Worm (Caenorhabditis elegans) whole organism, young adult: Measurements from ENCODE around the gene scl-5.

Experiments used
- B0019.2 ChIP-seq: fragments of 200-800 bp; sonication (Bioruptor generic); conservative IDR thresholded peaks from 2 replicates; pipeline ENCODE4 v1.3.6; 2022; ENCODE audit warnings: missing genetic modification reagents, missing genetic modification characterization, missing compliant biosample characterization
- B0261.1 ChIP-seq: sonication (generic microtip); optimal IDR thresholded peaks from 2 replicates; lab custom pipeline; 2016; ENCODE audit warnings: mild to moderate bottlenecking, missing genetic modification characterization, moderate library complexity, missing compliant biosample characterization
- B0336.3 ChIP-seq: fragments of 200-800 bp; sonication (Bioruptor generic); IDR thresholded peaks from 2 replicates; pipeline ENCODE4 v1.3.6; 2022; ENCODE audit warnings: missing genetic modification characterization, missing compliant biosample characterization
- C06A6.2 ChIP-seq: fragments of 200-800 bp; sonication (Bioruptor generic); conservative IDR thresholded peaks from 2 replicates; pipeline ENCODE4 v1.3.6; 2022; ENCODE audit warnings: missing genetic modification characterization, missing compliant biosample characterization
- F22D6.2 ChIP-seq: sonication (generic microtip); optimal IDR thresholded peaks from 2 replicates; lab custom pipeline; 2016; ENCODE audit warnings: mild to moderate bottlenecking, missing genetic modification characterization, missing compliant biosample characterization
- F39B2.1 ChIP-seq: fragments of 200-800 bp; sonication (Bioruptor generic); IDR thresholded peaks from 2 replicates; pipeline ENCODE4 v1.3.6; 2022; ENCODE audit warnings: missing genetic modification reagents, missing genetic modification characterization, missing compliant biosample characterization
- F49E8.2 ChIP-seq: sonication (generic microtip); optimal IDR thresholded peaks from 3 replicates; lab custom pipeline; 2017; ENCODE audit warnings: missing genetic modification characterization, mild to moderate bottlenecking, missing compliant biosample characterization, antibody characterized with exemption, moderate library complexity; ENCODE audit not compliant: insufficient read depth
- F55B11.4 ChIP-seq: sonication (generic microtip); optimal IDR thresholded peaks from 2 replicates; lab custom pipeline; 2016; ENCODE audit warnings: missing compliant biosample characterization, missing genetic modification characterization, borderline replicate concordance; ENCODE audit not compliant: insufficient read depth
- F57A8.1 ChIP-seq: fragments of 200-800 bp; sonication (Bioruptor generic); optimal IDR thresholded peaks from 2 replicates; lab custom pipeline; 2018; ENCODE audit warnings: mild to moderate bottlenecking, missing genetic modification characterization, moderate library complexity, missing compliant biosample characterization
- T07F8.4 ChIP-seq: sonication (generic microtip); optimal IDR thresholded peaks from 2 replicates; lab custom pipeline; 2016; ENCODE audit warnings: mild to moderate bottlenecking, missing genetic modification characterization, moderate library complexity, missing compliant biosample characterization
- Y53F4B.3 ChIP-seq: fragments of 200-800 bp; sonication (Bioruptor generic); IDR thresholded peaks from 2 replicates; pipeline ENCODE4 v1.3.6; 2022; ENCODE audit warnings: missing genetic modification reagents, missing genetic modification characterization, missing compliant biosample characterization
- Y95B8A.8 ChIP-seq: fragments of 200-800 bp; sonication (Bioruptor generic); IDR thresholded peaks from 2 replicates; pipeline ENCODE4 v1.3.6; 2022; ENCODE audit warnings: missing genetic modification reagents, missing genetic modification characterization, missing compliant biosample characterization
- cebp-1 ChIP-seq, 2 experiments: fragments of 200-800 bp in 1 of 2; sonication (Bioruptor generic) in 1 of 2; sonication (generic microtip) in 1 of 2; IDR thresholded peaks in 1 of 2; optimal IDR thresholded peaks in 1 of 2; 2 replicates each; pipeline versions ENCODE4 v1.3.6 to Lab custom; 2017 to 2022; ENCODE audit warnings: missing compliant biosample characterization in 2 of 2, missing genetic modification characterization in 2 of 2, mild to moderate bottlenecking in 1 of 2, missing genetic modification reagents in 1 of 2, moderate library complexity in 1 of 2
- ceh-40 ChIP-seq: fragments of 200-800 bp; sonication (Bioruptor generic); IDR thresholded peaks from 2 replicates; pipeline ENCODE4 v1.3.6; 2022; ENCODE audit warnings: missing genetic modification characterization, missing compliant biosample characterization
- ceh-79 ChIP-seq: sonication (generic microtip); optimal IDR thresholded peaks from 2 replicates; lab custom pipeline; 2017; ENCODE audit warnings: mild to moderate bottlenecking, missing genetic modification characterization, missing compliant biosample characterization
- ceh-91 ChIP-seq: fragments of 200-800 bp; sonication (Bioruptor generic); IDR thresholded peaks from 2 replicates; pipeline ENCODE4 v1.3.6; 2022; ENCODE audit warnings: missing genetic modification reagents, missing genetic modification characterization, missing compliant biosample characterization
- chd-7 ChIP-seq: sonication (generic microtip); optimal IDR thresholded peaks from 2 replicates; lab custom pipeline; 2016; ENCODE audit warnings: mild to moderate bottlenecking, missing genetic modification characterization, moderate library complexity, missing compliant biosample characterization
- die-1 ChIP-seq: sonication (generic microtip); optimal IDR thresholded peaks from 2 replicates; lab custom pipeline; 2016; ENCODE audit warnings: missing genotype, mild to moderate bottlenecking, missing genetic modification characterization, missing compliant biosample characterization
- dpl-1 ChIP-seq: fragments of 150-350 bp; optimal IDR thresholded peaks from 2 replicates; lab custom pipeline; 2014; ENCODE audit warnings: missing biosample characterization, missing genetic modification reagents, missing genetic modification characterization
- egrh-3 ChIP-seq: fragments of 200-800 bp; sonication (Bioruptor generic); IDR thresholded peaks from 2 replicates; pipeline ENCODE4 v1.3.6; 2022; ENCODE audit warnings: missing genetic modification reagents, missing genetic modification characterization, missing compliant biosample characterization
- him-1 ChIP-seq: sonication (generic microtip); optimal IDR thresholded peaks from 2 replicates; lab custom pipeline; 2016; ENCODE audit warnings: missing genotype, missing genetic modification reagents, missing genetic modification characterization, missing compliant biosample characterization
- hlh-26 ChIP-seq: fragments of 200-800 bp; sonication (Bioruptor generic); conservative IDR thresholded peaks from 2 replicates; pipeline ENCODE4 v1.3.6; 2022; ENCODE audit warnings: missing genetic modification reagents, missing genetic modification characterization, missing compliant biosample characterization
- let-526 ChIP-seq: fragments of 200-800 bp; sonication (Bioruptor generic); IDR thresholded peaks from 2 replicates; pipeline ENCODE4 v1.3.6; 2022; ENCODE audit warnings: missing genetic modification reagents, missing genetic modification characterization, missing compliant biosample characterization
- let-607 ChIP-seq, 2 experiments: fragments of 200-800 bp in 1 of 2; sonication (Bioruptor generic) in 1 of 2; sonication (generic microtip) in 1 of 2; optimal IDR thresholded peaks; 2 replicates each; lab custom pipeline; 2016 to 2018; ENCODE audit warnings: mild to moderate bottlenecking in 2 of 2, missing compliant biosample characterization in 2 of 2, missing genetic modification characterization in 2 of 2, moderate library complexity in 2 of 2, missing genotype in 1 of 2
- lin-35 ChIP-seq, 3 experiments: fragments of 150-350 bp in 2 of 3; sonication (generic microtip) in 1 of 3; optimal IDR thresholded peaks; 2 replicates each; lab custom pipeline; 2014 to 2018; ENCODE audit warnings: missing biosample characterization in 3 of 3, missing genetic modification characterization in 3 of 3, missing genetic modification reagents in 3 of 3
- lin-40 ChIP-seq: sonication (generic microtip); optimal IDR thresholded peaks from 2 replicates; lab custom pipeline; 2016; ENCODE audit warnings: missing genetic modification characterization, mild to moderate bottlenecking, missing compliant biosample characterization, missing genotype, missing genetic modification reagents
- lir-1 ChIP-seq: fragments of 200-800 bp; sonication (Bioruptor generic); conservative IDR thresholded peaks from 2 replicates; pipeline ENCODE4 v1.3.6; 2022; ENCODE audit warnings: missing genetic modification reagents, missing genetic modification characterization, missing compliant biosample characterization
- madf-8 ChIP-seq: fragments of 200-800 bp; sonication (Bioruptor generic); conservative IDR thresholded peaks from 2 replicates; pipeline ENCODE4 v1.3.6; 2022; ENCODE audit warnings: missing genetic modification reagents, missing genetic modification characterization, missing compliant biosample characterization
- mcd-1 ChIP-seq: fragments of 200-800 bp; sonication (Bioruptor generic); IDR thresholded peaks from 2 replicates; pipeline ENCODE4 v1.3.6; 2022; ENCODE audit warnings: missing genetic modification reagents, missing genetic modification characterization, missing compliant biosample characterization
- mel-28 ChIP-seq: sonication (generic microtip); optimal IDR thresholded peaks from 2 replicates; lab custom pipeline; 2016; ENCODE audit warnings: borderline replicate concordance, mild to moderate bottlenecking, missing genetic modification characterization, missing compliant biosample characterization
- nfya-1 ChIP-seq: sonication (generic microtip); optimal IDR thresholded peaks from 2 replicates; lab custom pipeline; 2017; ENCODE audit warnings: antibody characterized with exemption, missing compliant biosample characterization, missing genetic modification characterization, borderline replicate concordance; ENCODE audit not compliant: insufficient read depth
- nhr-120 ChIP-seq: fragments of 200-800 bp; sonication (Bioruptor generic); IDR thresholded peaks from 2 replicates; pipeline ENCODE4 v1.3.6; 2022; ENCODE audit warnings: missing genetic modification characterization, missing compliant biosample characterization
- pbrm-1 ChIP-seq: fragments of 200-800 bp; sonication (Bioruptor generic); IDR thresholded peaks from 2 replicates; pipeline ENCODE4 v1.3.6; 2022; ENCODE audit warnings: missing genetic modification reagents, missing genetic modification characterization, missing compliant biosample characterization
- pha-4 ChIP-seq: fragments of 150-350 bp; sonication (generic microtip); optimal IDR thresholded peaks from 2 replicates; lab custom pipeline; 2014; ENCODE audit warnings: missing biosample characterization, missing genetic modification reagents, missing genetic modification characterization
- rec-8 ChIP-seq, 2 experiments: sonication (generic microtip); optimal IDR thresholded peaks; 2 replicates each; lab custom pipeline; 2016; ENCODE audit warnings: mild to moderate bottlenecking in 2 of 2, missing genetic modification characterization in 2 of 2, missing genetic modification reagents in 2 of 2, missing genotype in 2 of 2, missing biosample characterization in 1 of 2, missing compliant biosample characterization in 1 of 2, moderate library complexity in 1 of 2
- repo-1 ChIP-seq: sonication (generic microtip); optimal IDR thresholded peaks from 2 replicates; lab custom pipeline; 2017; ENCODE audit warnings: mild to moderate bottlenecking, missing genetic modification characterization, missing compliant biosample characterization
- rpc-1 ChIP-seq, 2 experiments: fragments of 150-350 bp in 1 of 2; sonication (generic microtip) in 1 of 2; optimal IDR thresholded peaks; 2 replicates each; lab custom pipeline; 2014 to 2018; ENCODE audit warnings: missing biosample characterization in 1 of 2, missing genetic modification characterization in 1 of 2, missing genetic modification reagents in 1 of 2, missing genotype in 1 of 2
- sdz-38 ChIP-seq: sonication (generic microtip); optimal IDR thresholded peaks from 2 replicates; lab custom pipeline; 2016; ENCODE audit warnings: missing genotype, missing genetic modification characterization, missing compliant biosample characterization
- snpc-1.1 ChIP-seq: sonication (generic microtip); optimal IDR thresholded peaks from 2 replicates; lab custom pipeline; 2017; ENCODE audit warnings: missing genetic modification characterization, mild to moderate bottlenecking, missing compliant biosample characterization, antibody characterized with exemption, moderate library complexity, missing genotype, missing genetic modification reagents; ENCODE audit not compliant: insufficient read depth
- snpc-1.3 ChIP-seq: sonication (generic microtip); optimal IDR thresholded peaks from 2 replicates; lab custom pipeline; 2017; ENCODE audit warnings: missing genetic modification characterization, mild to moderate bottlenecking, missing compliant biosample characterization, antibody characterized with exemption, moderate library complexity, missing genotype, missing genetic modification reagents; ENCODE audit not compliant: insufficient read depth
- sptf-2 ChIP-seq: fragments of 200-800 bp; sonication (Bioruptor generic); optimal IDR thresholded peaks from 2 replicates; lab custom pipeline; 2018; ENCODE audit warnings: mild to moderate bottlenecking, missing genetic modification characterization, missing compliant biosample characterization
- tlf-1 ChIP-seq: fragments of 200-800 bp; sonication (Bioruptor generic); optimal IDR thresholded peaks from 2 replicates; lab custom pipeline; 2018; ENCODE audit warnings: mild to moderate bottlenecking, missing genetic modification characterization, missing compliant biosample characterization
- unc-62 ChIP-seq: fragments of 150-350 bp; optimal IDR thresholded peaks from 2 replicates; lab custom pipeline; 2014; ENCODE audit warnings: missing biosample characterization, missing genetic modification reagents, missing genetic modification characterization
- xnd-1 ChIP-seq: sonication (generic microtip); optimal IDR thresholded peaks from 2 replicates; lab custom pipeline; 2016; ENCODE audit warnings: missing genotype, missing genetic modification reagents, missing genetic modification characterization, missing compliant biosample characterization
- zim-3 ChIP-seq: sonication (generic microtip); optimal IDR thresholded peaks from 2 replicates; lab custom pipeline; 2017; ENCODE audit warnings: mild to moderate bottlenecking, missing genetic modification characterization, moderate library complexity, missing compliant biosample characterization
- ztf-22 ChIP-seq: fragments of 200-800 bp; sonication (Bioruptor generic); optimal IDR thresholded peaks from 2 replicates; lab custom pipeline; 2018; ENCODE audit warnings: mild to moderate bottlenecking, missing genetic modification characterization, moderate library complexity, missing compliant biosample characterization

The scl-5 gene

ce11 chrIV:13096778-13097177, 33.0 kb downstream of the scl-5 start (continued):
- 0 out of 2 replicates have a peak, but pooled peaks have one; percentile 13 for TF ChIP-seq Y95B8A.8 (GFP tag; lab: Robert Waterston, UW)
- no peak for TF ChIP-seq F57A8.1 (GFP tag; lab: Kevin White, UChicago)
- TF ChIP-seq T07F8.4 (tag; lab: Kevin White, UChicago) = no peak
- TF ChIP-seq cebp-1 (GFP tag; IDR thresholded peaks at IDR 0.05; lab: Robert Waterston, UW) = no peak
- peak; percentile 34 for TF ChIP-seq cebp-1 (tag; optimal IDR thresholded peaks at IDR 0.05; lab: Kevin White, UChicago)
- no peak for TF ChIP-seq C06A6.2 (GFP tag; lab: Robert Waterston, UW)
- no peak for TF ChIP-seq hlh-26 (GFP tag; lab: Robert Waterston, UW)
- TF ChIP-seq F55B11.4 = no peak
- TF ChIP-seq him-1 (tag; lab: Kevin White, UChicago) = no peak
- no peak for TF ChIP-seq dpl-1
- TF ChIP-seq B0261.1 (tag; lab: Kevin White, UChicago) = no peak
- TF ChIP-seq egrh-3 (GFP tag; lab: Robert Waterston, UW) = no peak
- no peak for TF ChIP-seq mcd-1
- no peak for TF ChIP-seq lin-35 (GFP tag; optimal IDR thresholded peaks at IDR 0.05; lab: Kevin White, UChicago)
- no peak for TF ChIP-seq madf-8 (GFP tag; lab: Robert Waterston, UW)
- TF ChIP-seq nfya-1 = no peak
- no peak for TF ChIP-seq ceh-79
- no peak for TF ChIP-seq rpc-1 (optimal IDR thresholded peaks at IDR 0.05; lab: Kevin White, UChicago)
- no peak for TF ChIP-seq rpc-1 (tag; optimal IDR thresholded peaks at IDR 0.05; lab: Kevin White, UChicago)
- no peak for TF ChIP-seq pha-4
- no peak for TF ChIP-seq lin-40 (tag; lab: Kevin White, UChicago)
- peak; percentile 86 for TF ChIP-seq F49E8.2 (tag; lab: Kevin White, UChicago)
- peak in 1 of 2 experiments; percentile 4 for TF ChIP-seq rec-8 (tag; optimal IDR thresholded peaks at IDR 0.05; lab: Kevin White, UChicago)
- TF ChIP-seq B0019.2 (GFP tag; lab: Robert Waterston, UW) = no peak
- no peak for TF ChIP-seq snpc-1.1 (tag; lab: Kevin White, UChicago)
- TF ChIP-seq die-1 (tag; lab: Kevin White, UChicago) = no peak
- TF ChIP-seq ceh-91 (GFP tag; lab: Robert Waterston, UW) = 0 out of 2 replicates have a peak, but pooled peaks have one; percentile 8
- no peak for TF ChIP-seq pbrm-1 (GFP tag; lab: Robert Waterston, UW)
- TF ChIP-seq B0336.3 (GFP tag; lab: Robert Waterston, UW) = peak; percentile 63
- TF ChIP-seq let-526 (GFP tag; lab: Robert Waterston, UW) = no peak
- TF ChIP-seq F39B2.1 (GFP tag; lab: Robert Waterston, UW) = 0 out of 2 replicates have a peak, but pooled peaks have one; percentile 17
- no peak for TF ChIP-seq Y53F4B.3
- no peak for TF ChIP-seq sptf-2 (GFP tag; lab: Kevin White, UChicago)
- TF ChIP-seq sdz-38 (tag; lab: Kevin White, UChicago) = no peak
- TF ChIP-seq unc-62 = no peak
- no peak for TF ChIP-seq let-607 (tag; optimal IDR thresholded peaks at IDR 0.05; lab: Kevin White, UChicago)
- TF ChIP-seq ceh-40 = no peak
- TF ChIP-seq xnd-1 (tag; lab: Kevin White, UChicago) = no peak
- peak; percentile 18 for TF ChIP-seq snpc-1.3 (tag; lab: Kevin White, UChicago)
- TF ChIP-seq lir-1 (GFP tag; lab: Robert Waterston, UW) = no peak
- peak; percentile 19 for TF ChIP-seq chd-7
- no peak for TF ChIP-seq tlf-1 (GFP tag; lab: Kevin White, UChicago)
- TF ChIP-seq zim-3 = no peak
- TF ChIP-seq mel-28 (tag; lab: Kevin White, UChicago) = no peak
- no peak for TF ChIP-seq ztf-22 (GFP tag; lab: Kevin White, UChicago)
- no peak for TF ChIP-seq F22D6.2 (tag; lab: Kevin White, UChicago)
- no peak for TF ChIP-seq nhr-120
- TF ChIP-seq repo-1 (tag; lab: Kevin White, UChicago) = peak; percentile 34
